Fruit fly (Drosophila melanogaster) whole organism, prepupa: ENCODE data around the gene CG6495.

Experiments used
- Blimp-1 ChIP-seq: fragments of 200-800 bp; sonication (Bioruptor generic); optimal IDR thresholded peaks from 3 replicates; lab custom pipeline; 2017; ENCODE audit warnings: missing biosample characterization, missing genetic modification characterization, mild to moderate bottlenecking, moderate library complexity, missing genetic modification reagents
- CG11902 ChIP-seq: fragments of 200-800 bp; sonication (Bioruptor generic); optimal IDR thresholded peaks from 3 replicates; lab custom pipeline; 2016; ENCODE audit warnings: missing biosample characterization, missing genetic modification characterization
- CG15336 ChIP-seq: fragments of 200-800 bp; sonication (Bioruptor generic); IDR thresholded peaks from 2 replicates; pipeline ENCODE4 v1.3.6; 2022; ENCODE audit warnings: missing biosample characterization, missing genetic modification characterization
- CG3032 ChIP-seq: fragments of 200-800 bp; optimal IDR thresholded peaks from 2 replicates; lab custom pipeline; 2019; ENCODE audit warnings: missing biosample characterization, mild to moderate bottlenecking, missing genetic modification characterization, moderate library complexity
- CG31627 ChIP-seq: fragments of 200-800 bp; sonication (Bioruptor generic); optimal IDR thresholded peaks from 3 replicates; lab custom pipeline; 2016; ENCODE audit warnings: missing biosample characterization, missing genetic modification characterization
- CG32006 ChIP-seq: fragments of 200-800 bp; sonication (Bioruptor generic); optimal IDR thresholded peaks from 3 replicates; lab custom pipeline; 2017; ENCODE audit warnings: missing biosample characterization, mild to moderate bottlenecking, missing genetic modification characterization
- CG34406 ChIP-seq: fragments of 200-800 bp; sonication (Bioruptor generic); optimal IDR thresholded peaks from 3 replicates; lab custom pipeline; 2016; ENCODE audit warnings: missing biosample characterization, missing genetic modification characterization
- CG3919 ChIP-seq: fragments of 200-800 bp; sonication (Bioruptor generic); optimal IDR thresholded peaks from 3 replicates; lab custom pipeline; 2016; ENCODE audit warnings: missing biosample characterization, missing genetic modification characterization
- CG4318 ChIP-seq: fragments of 200-800 bp; sonication (Bioruptor generic); optimal IDR thresholded peaks from 3 replicates; lab custom pipeline; 2017; ENCODE audit warnings: missing biosample characterization, mild to moderate bottlenecking, missing genetic modification characterization
- CG6163 ChIP-seq: fragments of 200-800 bp; sonication (Bioruptor generic); IDR thresholded peaks from 3 replicates; pipeline ENCODE4 v1.3.6; 2022; ENCODE audit warnings: missing biosample characterization, missing genetic modification characterization
- CG6276 ChIP-seq: fragments of 200-800 bp; sonication (Bioruptor generic); optimal IDR thresholded peaks from 2 replicates; lab custom pipeline; 2017; ENCODE audit warnings: missing biosample characterization, mild to moderate bottlenecking, missing genetic modification characterization
- CG6792 ChIP-seq: fragments of 200-800 bp; sonication (Bioruptor generic); optimal IDR thresholded peaks from 3 replicates; lab custom pipeline; 2016; ENCODE audit warnings: missing biosample characterization, missing genetic modification characterization
- CG6854 ChIP-seq: fragments of 200-800 bp; sonication (Bioruptor generic); optimal IDR thresholded peaks from 2 replicates; lab custom pipeline; 2017; ENCODE audit warnings: missing biosample characterization, mild to moderate bottlenecking, missing genetic modification characterization
- CG7368 ChIP-seq: fragments of 200-800 bp; sonication (Bioruptor generic); optimal IDR thresholded peaks from 3 replicates; lab custom pipeline; 2016; ENCODE audit warnings: missing biosample characterization, missing genetic modification characterization
- CG8632 ChIP-seq: fragments of 200-800 bp; sonication (Bioruptor generic); optimal IDR thresholded peaks from 3 replicates; lab custom pipeline; 2016; ENCODE audit warnings: missing biosample characterization, missing genetic modification characterization
- CG9139 ChIP-seq: fragments of 200-800 bp; sonication (Bioruptor generic); optimal IDR thresholded peaks from 3 replicates; lab custom pipeline; 2017; ENCODE audit warnings: missing biosample characterization, mild to moderate bottlenecking, missing genetic modification characterization
- Eip78C ChIP-seq: fragments of 200-800 bp; sonication (Bioruptor generic); peaks from one replicate; lab custom pipeline; 2016; ENCODE audit warnings: missing biosample characterization, missing genetic modification characterization
- Ets21C ChIP-seq: fragments of 200-800 bp; sonication (Bioruptor generic); optimal IDR thresholded peaks from 3 replicates; lab custom pipeline; 2016; ENCODE audit warnings: missing biosample characterization, missing genetic modification characterization
- Ets96B ChIP-seq: fragments of 200-800 bp; optimal IDR thresholded peaks from 2 replicates; lab custom pipeline; 2019; ENCODE audit warnings: missing biosample characterization, mild to moderate bottlenecking, missing genetic modification characterization, moderate library complexity
- Gug ChIP-seq: fragments of 200-800 bp; sonication (Bioruptor generic); IDR thresholded peaks from 2 replicates; pipeline ENCODE4 v1.3.6; 2022; ENCODE audit warnings: missing biosample characterization, missing genetic modification characterization
- Met ChIP-seq: fragments of 200-800 bp; sonication (Bioruptor generic); optimal IDR thresholded peaks from 3 replicates; lab custom pipeline; 2016; ENCODE audit warnings: missing biosample characterization, missing genetic modification characterization
- OdsH ChIP-seq: fragments of 200-800 bp; sonication (Bioruptor generic); optimal IDR thresholded peaks from 3 replicates; lab custom pipeline; 2016; ENCODE audit warnings: missing biosample characterization, missing genetic modification characterization
- Sox14 ChIP-seq: fragments of 200-800 bp; sonication (Bioruptor generic); optimal IDR thresholded peaks from 3 replicates; lab custom pipeline; 2016; ENCODE audit warnings: missing biosample characterization, missing genetic modification characterization
- achi ChIP-seq: fragments of 200-800 bp; sonication (Bioruptor generic); optimal IDR thresholded peaks from 3 replicates; lab custom pipeline; 2016; ENCODE audit warnings: missing biosample characterization, missing genetic modification characterization
- cyc ChIP-seq: fragments of 200-800 bp; sonication (Bioruptor generic); optimal IDR thresholded peaks from 3 replicates; lab custom pipeline; 2016; ENCODE audit warnings: missing biosample characterization, missing genetic modification characterization
- dsx ChIP-seq: fragments of 200-800 bp; optimal IDR thresholded peaks from 3 replicates; lab custom pipeline; 2019; ENCODE audit warnings: missing biosample characterization, mild to moderate bottlenecking, missing genetic modification characterization, moderate library complexity; ENCODE audit not compliant: poor library complexity, severe bottlenecking
- eg ChIP-seq: fragments of 200-800 bp; sonication (Bioruptor generic); IDR thresholded peaks from 3 replicates; pipeline ENCODE4 v1.3.6; 2022; ENCODE audit warnings: missing biosample characterization, missing genetic modification characterization
- esn ChIP-seq: fragments of 200-800 bp; sonication (Bioruptor generic); optimal IDR thresholded peaks from 2 replicates; lab custom pipeline; 2016; ENCODE audit warnings: missing biosample characterization, mild to moderate bottlenecking, missing genetic modification characterization, moderate library complexity
- fkh ChIP-seq: fragments of 200-800 bp; sonication (Bioruptor generic); optimal IDR thresholded peaks from 3 replicates; lab custom pipeline; 2017; ENCODE audit warnings: missing biosample characterization, mild to moderate bottlenecking, missing genetic modification characterization, moderate library complexity
- salr ChIP-seq, 2 experiments: fragments of 200-800 bp; sonication (Bioruptor generic); optimal IDR thresholded peaks; 3 replicates each; lab custom pipeline; 2016 to 2018; ENCODE audit warnings: missing biosample characterization in 2 of 2, missing genetic modification characterization in 2 of 2, mild to moderate bottlenecking in 1 of 2
- spab ChIP-seq: fragments of 200-800 bp; sonication (Bioruptor generic); optimal IDR thresholded peaks from 2 replicates; lab custom pipeline; 2017; ENCODE audit warnings: missing biosample characterization, mild to moderate bottlenecking, missing genetic modification characterization, missing genetic modification reagents
- ss ChIP-seq, 2 experiments: fragments of 200-800 bp; sonication (Bioruptor generic); optimal IDR thresholded peaks; 2 replicates in 1 of 2; 3 replicates in 1 of 2; lab custom pipeline; 2017 to 2018; ENCODE audit warnings: mild to moderate bottlenecking in 2 of 2, missing biosample characterization in 2 of 2, missing genetic modification characterization in 2 of 2, moderate library complexity in 1 of 2
- svp ChIP-seq: fragments of 200-800 bp; sonication (Bioruptor generic); peaks from one replicate; lab custom pipeline; 2016; ENCODE audit warnings: missing biosample characterization, missing genetic modification characterization

The CG6495 gene

DNA sequence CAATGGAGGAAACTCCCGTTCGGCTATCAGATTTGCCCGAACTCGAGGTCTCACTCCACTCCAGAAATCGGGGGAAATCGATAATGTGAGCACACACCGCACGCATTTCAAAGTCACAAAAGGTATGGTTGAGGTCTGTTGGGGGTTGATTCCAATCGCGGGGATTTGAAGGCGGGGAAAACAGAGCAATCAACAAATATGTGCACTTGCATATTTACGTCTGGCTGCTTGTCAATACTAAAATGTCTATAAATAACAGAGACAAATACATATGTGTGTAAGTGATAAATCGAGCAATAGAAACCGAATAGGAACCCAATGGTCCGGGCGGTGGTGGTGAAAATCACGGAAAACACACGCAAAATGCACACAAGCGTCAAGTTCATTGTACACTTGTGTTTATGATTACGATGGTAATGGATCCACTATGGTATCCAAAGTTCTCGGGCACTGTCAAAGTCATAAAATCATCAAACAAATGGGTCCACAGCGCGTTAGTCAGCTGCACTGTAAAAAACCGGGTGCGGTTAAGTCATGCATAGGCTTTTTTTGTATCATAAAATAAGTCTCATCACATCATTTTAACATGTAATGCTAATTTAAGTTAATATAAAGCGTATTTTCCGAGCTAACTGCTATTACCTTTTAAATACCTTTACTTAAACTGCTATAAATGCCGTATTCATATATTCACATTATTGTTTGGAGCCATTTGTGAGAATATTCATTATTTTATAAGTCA is 8.9 kb upstream of the CG6495 start (continued):
- peak; percentile 63 for TF ChIP-seq eg (GFP tag; lab: Robert Waterston, UW)
- no peak for TF ChIP-seq CG6792
- no peak for TF ChIP-seq CG31627 (GFP tag; lab: Kevin White, UChicago)
- TF ChIP-seq svp (GFP tag; lab: Kevin White, UChicago): peak; percentile 51
- TF ChIP-seq CG6854 (GFP tag; lab: Kevin White, UChicago): no peak
- TF ChIP-seq CG3919 (GFP tag; lab: Kevin White, UChicago): peak; percentile 29
- TF ChIP-seq CG8632 (GFP tag; lab: Kevin White, UChicago): no peak
- TF ChIP-seq CG15336 (GFP tag; lab: Robert Waterston, UW): peak; percentile 71
- TF ChIP-seq CG9139 (GFP tag; lab: Kevin White, UChicago): no peak
- peak; percentile 78 for TF ChIP-seq Eip78C
- TF ChIP-seq Blimp-1 (GFP tag; lab: Kevin White, UChicago): no peak
- peak; percentile 36 for TF ChIP-seq achi (GFP tag; lab: Kevin White, UChicago)
- no peak for TF ChIP-seq spab (GFP tag; lab: Kevin White, UChicago)
- peak in 1 of 2 experiments; percentile 55 for TF ChIP-seq salr (GFP tag; optimal IDR thresholded peaks at IDR 0.05; lab: Kevin White, UChicago)
- peak; percentile 36; the same call in 1 of the 2 replicates for TF ChIP-seq Gug (GFP tag; lab: Robert Waterston, UW)
- no peak for TF ChIP-seq CG34406
- TF ChIP-seq CG3032: peak; percentile 8
- no peak for TF ChIP-seq Met (GFP tag; lab: Kevin White, UChicago)
- TF ChIP-seq Ets21C (GFP tag; lab: Kevin White, UChicago): no peak
- TF ChIP-seq, all 60 proteins: peak for 26

- peak; percentile 91 for TF ChIP-seq svp (GFP tag; lab: Kevin White, UChicago)
- TF ChIP-seq Met (GFP tag; lab: Kevin White, UChicago): no peak
- no peak for TF ChIP-seq CG8632 (GFP tag; lab: Kevin White, UChicago)
- TF ChIP-seq ss (GFP tag; optimal IDR thresholded peaks at IDR 0.05; lab: Kevin White, UChicago): no peak
- peak; percentile 33 for TF ChIP-seq Eip78C
- TF ChIP-seq Ets96B (tag; lab: Kevin White, UChicago): no peak
- TF ChIP-seq CG32006: peak; percentile 10
- no peak for TF ChIP-seq dsx
- TF ChIP-seq CG11902 (GFP tag; lab: Kevin White, UChicago): no peak
- TF ChIP-seq CG6276 (GFP tag; lab: Kevin White, UChicago): peak; percentile 21
Observed at dm6 chr2L:10752668-10753067, 8.2 kb upstream of the CG6495 start.

DNA sequence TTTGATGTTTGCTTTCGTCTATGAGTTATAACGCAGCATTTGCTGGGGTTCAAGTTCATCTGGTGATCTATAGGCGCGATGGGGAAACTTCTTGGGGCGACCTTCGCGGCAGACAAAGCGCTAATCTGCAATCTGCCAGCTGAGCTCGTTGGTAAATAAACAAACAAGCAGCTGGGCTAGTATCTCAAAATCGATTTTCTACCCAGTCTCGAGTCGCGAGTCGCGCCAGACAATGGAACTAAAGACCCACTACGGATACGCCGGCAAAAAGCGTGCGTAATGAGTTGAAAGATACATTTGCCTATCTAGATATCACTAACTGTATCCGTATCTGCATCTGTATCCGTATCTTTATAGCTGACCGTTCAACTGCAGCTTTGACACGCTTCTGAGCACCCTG is 7.3 kb upstream of the CG6495 start:
- TF ChIP-seq CG6163 (GFP tag; lab: Robert Waterston, UW) (no peak), CG34406 (no peak), salr (GFP tag; optimal IDR thresholded peaks at IDR 0.05; lab: Kevin White, UChicago) (no peak), eg (GFP tag; lab: Robert Waterston, UW) (no peak), spab (GFP tag; lab: Kevin White, UChicago) (no peak), dsx (no peak), Met (GFP tag; lab: Kevin White, UChicago) (no peak), OdsH (GFP tag; lab: Kevin White, UChicago) (no peak), CG31627 (GFP tag; lab: Kevin White, UChicago) (no peak), CG4318 (no peak), CG7368 (GFP tag; lab: Kevin White, UChicago) (no peak), esn (no peak), CG3032 (no peak), CG8632 (GFP tag; lab: Kevin White, UChicago) (no peak), ss (GFP tag; optimal IDR thresholded peaks at IDR 0.05; lab: Kevin White, UChicago) (no peak), cyc (GFP tag; lab: Kevin White, UChicago) (no peak), Sox14 (no peak)
- TF ChIP-seq, all 60 proteins: peak for 0

dm6 chr2L:10754599-10754998 is 6.3 kb upstream of the CG6495 start:
- TF ChIP-seq svp (GFP tag; lab: Kevin White, UChicago): peak; percentile 16
- peak; percentile 84 for TF ChIP-seq fkh (GFP tag; lab: Kevin White, UChicago)
- no peak for TF ChIP-seq Eip78C
- TF ChIP-seq, all 60 proteins: peak for 2
